Worm (Caenorhabditis elegans): Measurements from ENCODE around the gene snr-6.

snr-6 gene

ce11 chrIII:12437020-12437419, 7.6 kb upstream of the snr-6 start:
- TF ChIP-seq tra-4 (tag; optimal IDR thresholded peaks at IDR 0.05) (no peak), hmg-4 (GFP tag; optimal IDR thresholded peaks at IDR 0.05) (no peak), ceh-36 (tag; optimal IDR thresholded peaks at IDR 0.05) (no peak), tbx-11 (GFP tag; IDR thresholded peaks at IDR 0.05) (no peak), hmbx-1 (tag; optimal IDR thresholded peaks at IDR 0.05) (no peak), B0310.2 (tag; optimal IDR thresholded peaks at IDR 0.05) (no peak)

DNA sequence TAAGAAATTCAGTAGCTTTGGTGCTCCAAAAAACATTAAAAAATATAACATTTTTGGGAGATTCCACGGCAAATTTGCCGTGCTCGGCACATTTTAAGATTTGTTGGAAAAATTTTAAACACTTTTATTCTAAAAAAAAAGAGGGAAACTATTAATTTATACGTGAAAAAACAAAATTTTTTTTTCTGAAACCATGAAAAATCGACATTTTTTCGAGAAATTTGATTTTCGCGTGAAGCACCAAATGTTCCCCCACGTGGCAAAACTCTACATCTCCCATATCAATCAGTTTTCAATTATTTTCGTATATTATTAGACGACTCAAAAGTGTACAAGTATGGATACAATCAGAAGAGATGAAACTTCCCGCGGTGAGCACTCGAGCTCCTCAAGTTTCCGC, 6.8 kb upstream of the snr-6 start, which contains the start of gene fbxa-218:
TSS of gene fbxa-218 (plus strand) at position 301 of the 400 bp plus-strand sequence.
- TF ChIP-seq ama-1 (optimal IDR thresholded peaks at IDR 0.05): no peak
- TF ChIP-seq aly-1 (tag; optimal IDR thresholded peaks at IDR 0.05): no peak
- no peak for TF ChIP-seq F13C5.2 (tag; optimal IDR thresholded peaks at IDR 0.05)
- no peak for TF ChIP-seq pes-1 (GFP tag; IDR thresholded peaks at IDR 0.05)
- TF ChIP-seq hmbx-1 (tag; optimal IDR thresholded peaks at IDR 0.05): no peak
- no peak for TF ChIP-seq tbx-11 (GFP tag; IDR thresholded peaks at IDR 0.05)
- TF ChIP-seq tbx-37 (GFP tag; conservative IDR thresholded peaks at IDR 0.05): no peak
- no peak for TF ChIP-seq hmg-4 (GFP tag; optimal IDR thresholded peaks at IDR 0.05)
- no peak for TF ChIP-seq hnd-1 (tag; optimal IDR thresholded peaks at IDR 0.05)
- no peak for TF ChIP-seq ceh-36 (tag; optimal IDR thresholded peaks at IDR 0.05)
- TF ChIP-seq ets-7 (tag; optimal IDR thresholded peaks at IDR 0.05): no peak
- TF ChIP-seq tra-4 (tag; optimal IDR thresholded peaks at IDR 0.05): no peak
- TF ChIP-seq sea-1 (GFP tag; conservative IDR thresholded peaks at IDR 0.05): no peak
- TF ChIP-seq flt-1 (GFP tag; IDR thresholded peaks at IDR 0.05): no peak

DNA sequence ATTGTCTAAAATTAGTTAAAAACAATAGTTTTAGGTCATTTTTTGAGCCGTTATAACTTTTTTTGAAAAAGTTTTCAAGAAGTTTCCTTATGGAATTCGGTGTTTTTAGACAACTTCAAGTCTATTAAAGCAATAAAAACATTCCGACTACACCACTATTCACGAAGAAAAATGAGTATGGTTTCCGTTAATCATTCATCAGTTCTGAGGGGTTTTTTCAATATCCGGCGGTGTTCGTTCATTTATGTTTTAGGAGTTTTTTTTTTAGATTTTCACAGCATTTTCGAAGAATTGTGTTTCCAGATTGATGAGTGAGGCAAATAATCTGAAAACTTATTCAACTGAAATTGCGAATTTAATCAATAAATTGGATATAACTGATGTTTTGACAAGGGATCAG, 4.7 kb upstream of the snr-6 start, which contains the start of gene Y49E10.27:
TSS of gene Y49E10.27 (plus strand) at position 301 of the 400 bp plus-strand sequence.
- TF ChIP-seq tbx-11 (GFP tag; IDR thresholded peaks at IDR 0.05) (no peak), tbx-37 (GFP tag; conservative IDR thresholded peaks at IDR 0.05) (no peak), ama-1 (optimal IDR thresholded peaks at IDR 0.05) (no peak), F13C5.2 (tag; optimal IDR thresholded peaks at IDR 0.05) (no peak), ceh-36 (tag; optimal IDR thresholded peaks at IDR 0.05) (no peak), B0310.2 (tag; optimal IDR thresholded peaks at IDR 0.05) (no peak), hmbx-1 (tag; optimal IDR thresholded peaks at IDR 0.05) (no peak)

DNA sequence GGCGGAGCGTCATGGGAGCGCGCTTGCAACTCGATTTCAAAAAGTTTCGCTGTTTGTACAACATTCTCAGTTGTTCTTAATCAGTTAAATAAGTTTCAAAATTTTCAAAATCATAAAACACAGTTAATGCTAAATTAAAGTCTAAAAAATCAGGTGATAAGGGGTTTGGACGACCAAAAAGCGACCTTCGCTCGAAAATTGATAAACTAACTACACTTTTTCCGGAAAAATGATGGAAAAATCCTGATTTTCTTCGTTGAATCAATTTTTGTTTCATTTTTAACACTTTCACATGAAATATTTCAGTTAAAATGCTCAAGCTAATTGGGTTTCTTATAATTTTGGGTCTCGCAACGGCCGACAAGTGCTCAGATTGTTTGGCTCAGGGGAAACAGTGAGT, 780 bp upstream of the snr-6 start, which contains the start of gene Y49E10.16:
TSS of gene Y49E10.16 (plus strand) at position 301 of the 400 bp plus-strand sequence.
- TF ChIP-seq scrt-1 (GFP tag; IDR thresholded peaks at IDR 0.05): no peak
- TF ChIP-seq hmg-4 (GFP tag; optimal IDR thresholded peaks at IDR 0.05): no peak
- no peak for TF ChIP-seq flt-1 (GFP tag; IDR thresholded peaks at IDR 0.05)
- TF ChIP-seq tbx-37 (GFP tag; conservative IDR thresholded peaks at IDR 0.05): no peak
- no peak for TF ChIP-seq hmbx-1 (tag; optimal IDR thresholded peaks at IDR 0.05)
- TF ChIP-seq hnd-1 (tag; optimal IDR thresholded peaks at IDR 0.05): no peak
- no peak for TF ChIP-seq B0310.2 (tag; optimal IDR thresholded peaks at IDR 0.05)
- no peak for TF ChIP-seq tra-4 (tag; optimal IDR thresholded peaks at IDR 0.05)
- TF ChIP-seq pes-1 (GFP tag; IDR thresholded peaks at IDR 0.05): no peak
- TF ChIP-seq ets-7 (tag; optimal IDR thresholded peaks at IDR 0.05): no peak
- no peak for TF ChIP-seq ama-1 (optimal IDR thresholded peaks at IDR 0.05)
- no peak for TF ChIP-seq F13C5.2 (tag; optimal IDR thresholded peaks at IDR 0.05)
- no peak for TF ChIP-seq ceh-13 (GFP tag; optimal IDR thresholded peaks at IDR 0.05)
- no peak for TF ChIP-seq sea-1 (GFP tag; conservative IDR thresholded peaks at IDR 0.05)
- no peak for TF ChIP-seq ceh-36 (tag; optimal IDR thresholded peaks at IDR 0.05)
- TF ChIP-seq tbx-11 (GFP tag; IDR thresholded peaks at IDR 0.05): no peak
- no peak for TF ChIP-seq aly-1 (tag; optimal IDR thresholded peaks at IDR 0.05)

ce11 chrIII:12428799-12429351, 554 bp downstream of the snr-6 start:
- no peak for TF ChIP-seq hnd-1 (tag; optimal IDR thresholded peaks at IDR 0.05)
- TF ChIP-seq tbx-37 (GFP tag; conservative IDR thresholded peaks at IDR 0.05): no peak
- no peak for TF ChIP-seq sea-1 (GFP tag; conservative IDR thresholded peaks at IDR 0.05)
- TF ChIP-seq ama-1 (optimal IDR thresholded peaks at IDR 0.05): no peak
- no peak for TF ChIP-seq ets-7 (tag; optimal IDR thresholded peaks at IDR 0.05)
- TF ChIP-seq flt-1 (GFP tag; IDR thresholded peaks at IDR 0.05): no peak
- no peak for TF ChIP-seq tbx-11 (GFP tag; IDR thresholded peaks at IDR 0.05)
- TF ChIP-seq hmg-4 (GFP tag; optimal IDR thresholded peaks at IDR 0.05): no peak
- no peak for TF ChIP-seq hmbx-1 (tag; optimal IDR thresholded peaks at IDR 0.05)
- TF ChIP-seq ceh-36 (tag; optimal IDR thresholded peaks at IDR 0.05): no peak
- no peak for TF ChIP-seq F13C5.2 (tag; optimal IDR thresholded peaks at IDR 0.05)
- no peak for TF ChIP-seq tra-4 (tag; optimal IDR thresholded peaks at IDR 0.05)
- TF ChIP-seq B0310.2 (tag; optimal IDR thresholded peaks at IDR 0.05): no peak
- TF ChIP-seq ceh-13 (GFP tag; optimal IDR thresholded peaks at IDR 0.05): no peak
- TF ChIP-seq aly-1 (tag; optimal IDR thresholded peaks at IDR 0.05): no peak
- no peak for TF ChIP-seq scrt-1 (GFP tag; IDR thresholded peaks at IDR 0.05)
- no peak for TF ChIP-seq pes-1 (GFP tag; IDR thresholded peaks at IDR 0.05)

DNA sequence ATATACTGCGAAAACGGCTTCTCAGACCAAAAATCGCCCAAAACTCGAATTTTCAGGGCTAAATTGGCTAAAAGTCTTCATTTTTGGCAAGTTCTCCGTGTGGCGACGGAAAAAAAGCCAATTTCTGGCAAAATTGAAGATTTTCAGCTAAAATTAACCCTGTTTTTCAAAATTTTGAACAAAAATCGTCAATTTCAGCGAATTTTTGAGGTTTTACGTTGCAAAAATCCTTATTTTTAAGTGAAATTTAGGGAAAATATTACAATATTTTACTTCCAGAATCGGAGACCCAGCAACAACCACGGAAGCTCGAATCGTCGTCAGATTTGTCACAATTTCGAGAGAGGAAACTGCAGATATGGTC, 1.2 kb downstream of the snr-6 start:
- TF ChIP-seq sea-1 (GFP tag; conservative IDR thresholded peaks at IDR 0.05): no peak
- TF ChIP-seq tra-4 (tag; optimal IDR thresholded peaks at IDR 0.05): no peak
- no peak for TF ChIP-seq ets-7 (tag; optimal IDR thresholded peaks at IDR 0.05)
- no peak for TF ChIP-seq hmbx-1 (tag; optimal IDR thresholded peaks at IDR 0.05)
- TF ChIP-seq ceh-36 (tag; optimal IDR thresholded peaks at IDR 0.05): no peak
- TF ChIP-seq F13C5.2 (tag; optimal IDR thresholded peaks at IDR 0.05): no peak
- TF ChIP-seq ceh-13 (GFP tag; optimal IDR thresholded peaks at IDR 0.05): no peak
- no peak for TF ChIP-seq flt-1 (GFP tag; IDR thresholded peaks at IDR 0.05)
- no peak for TF ChIP-seq hmg-4 (GFP tag; optimal IDR thresholded peaks at IDR 0.05)

DNA sequence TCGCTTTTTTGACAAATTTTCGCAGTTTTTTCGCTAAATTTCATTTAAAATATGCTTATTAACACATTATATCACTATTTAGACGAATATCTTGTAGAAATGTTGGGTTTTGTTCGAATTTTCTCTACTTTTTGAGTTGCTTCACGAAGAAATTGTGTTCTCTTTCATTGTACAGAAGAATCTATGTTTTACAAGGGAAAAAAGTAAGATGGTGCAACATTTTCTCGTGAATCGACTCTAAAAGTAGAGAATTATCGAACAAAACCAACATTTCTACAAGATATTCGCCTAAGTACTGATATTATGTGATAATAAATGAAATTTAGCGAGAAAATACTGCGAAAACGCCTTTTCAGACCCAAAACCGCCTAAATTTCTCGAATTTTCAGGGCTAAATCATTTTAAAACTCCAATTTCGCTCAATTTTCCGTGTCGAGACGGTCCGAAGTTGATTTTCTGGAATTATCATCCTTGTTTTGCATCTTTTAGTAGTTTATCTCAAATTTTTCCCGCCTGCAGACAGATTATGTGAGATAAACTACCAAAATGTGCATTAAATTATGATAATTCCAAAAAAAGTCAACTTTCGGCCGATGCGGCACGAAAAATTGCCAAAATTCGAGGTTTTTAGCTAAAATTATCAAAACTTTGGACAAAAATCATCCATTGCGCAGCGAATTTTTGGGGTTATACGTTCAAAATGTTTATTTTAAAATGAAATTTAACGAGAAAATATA, 1.7 kb downstream of the snr-6 start:
- no peak for TF ChIP-seq ets-7 (tag; optimal IDR thresholded peaks at IDR 0.05)

Measured in whole organism, early embryonic.